Worm (Caenorhabditis elegans) whole organism, L4 larva: ENCODE results near the gene kcnl-1.

Source experiments
- Y105C5A.15 ChIP-seq: fragments of 200-800 bp; sonication (Bioruptor generic); IDR thresholded peaks from 2 replicates; pipeline ENCODE4 v1.3.6; 2022; ENCODE audit warnings: missing genetic modification characterization, missing compliant biosample characterization
- Y48G9A.11 ChIP-seq: fragments of 200-800 bp; sonication (Bioruptor generic); IDR thresholded peaks from 2 replicates; pipeline ENCODE4 v1.3.6; 2022; ENCODE audit warnings: missing genetic modification reagents, missing genetic modification characterization, missing compliant biosample characterization
- ZK546.5 ChIP-seq, 2 experiments: sonication (generic microtip); optimal IDR thresholded peaks; 2 replicates each; lab custom pipeline; 2017; ENCODE audit warnings: missing biosample characterization in 2 of 2, missing genetic modification characterization in 2 of 2
- aha-1 ChIP-seq: fragments of 150-350 bp; peaks from one replicate; lab custom pipeline; 2014; ENCODE audit warnings: missing biosample characterization, missing genetic modification characterization
- aly-2 ChIP-seq: sonication (generic microtip); optimal IDR thresholded peaks from 2 replicates; lab custom pipeline; 2018; ENCODE audit warnings: missing biosample characterization, missing genetic modification characterization
- arid-1 ChIP-seq: fragments of 200-800 bp; sonication (Bioruptor generic); conservative IDR thresholded peaks from 2 replicates; pipeline ENCODE4 v1.3.6; 2022; ENCODE audit warnings: missing genetic modification reagents, missing genetic modification characterization, missing compliant biosample characterization
- ceh-28 ChIP-seq: fragments of 150-350 bp; optimal IDR thresholded peaks from 2 replicates; lab custom pipeline; 2014; ENCODE audit warnings: missing biosample characterization, missing genetic modification reagents, missing genetic modification characterization
- ceh-32 ChIP-seq: sonication (generic microtip); optimal IDR thresholded peaks from 2 replicates; lab custom pipeline; 2016; ENCODE audit warnings: mild to moderate bottlenecking, missing genetic modification characterization, missing compliant biosample characterization; ENCODE audit not compliant: poor library complexity
- daf-12 ChIP-seq: fragments of 150-350 bp; optimal IDR thresholded peaks from 2 replicates; lab custom pipeline; 2014; ENCODE audit warnings: missing biosample characterization, missing genetic modification reagents, missing genetic modification characterization
- daf-16 ChIP-seq, 3 experiments: sonication (generic microtip); optimal IDR thresholded peaks; 2 replicates each; lab custom pipeline; 2016 to 2017; ENCODE audit warnings: missing genetic modification characterization in 3 of 3, missing genetic modification reagents in 3 of 3, mild to moderate bottlenecking in 2 of 3, missing compliant biosample characterization in 2 of 3, missing biosample characterization in 1 of 3, moderate library complexity in 1 of 3
- dmd-6 ChIP-seq: fragments of 200-800 bp; sonication (Bioruptor generic); IDR thresholded peaks from 2 replicates; pipeline ENCODE4 v1.3.6; 2022; ENCODE audit warnings: missing genetic modification reagents, missing genetic modification characterization, missing compliant biosample characterization
- duxl-1 ChIP-seq: sonication (generic microtip); optimal IDR thresholded peaks from 2 replicates; lab custom pipeline; 2016; ENCODE audit warnings: mild to moderate bottlenecking, missing genetic modification characterization, moderate library complexity, missing compliant biosample characterization; ENCODE audit not compliant: poor library complexity
- egl-27 ChIP-seq: sonication (generic microtip); optimal IDR thresholded peaks from 3 replicates; lab custom pipeline; 2017; ENCODE audit warnings: missing biosample characterization, missing genetic modification reagents, missing genetic modification characterization
- egl-43 ChIP-seq: fragments of 200-800 bp; sonication (Bioruptor generic); IDR thresholded peaks from 2 replicates; pipeline ENCODE4 v1.3.6; 2022; ENCODE audit warnings: missing genetic modification reagents, missing genetic modification characterization, missing compliant biosample characterization
- gei-8 ChIP-seq: fragments of 200-800 bp; sonication (Bioruptor generic); optimal IDR thresholded peaks from 2 replicates; lab custom pipeline; 2018; ENCODE audit warnings: mild to moderate bottlenecking, missing genetic modification characterization, missing compliant biosample characterization
- hlh-11 ChIP-seq: fragments of 200-800 bp; sonication (Bioruptor generic); optimal IDR thresholded peaks from 2 replicates; lab custom pipeline; 2018; ENCODE audit warnings: mild to moderate bottlenecking, missing genetic modification characterization, missing compliant biosample characterization
- hmg-1.1 ChIP-seq: fragments of 200-800 bp; sonication (Bioruptor generic); IDR thresholded peaks from 2 replicates; pipeline ENCODE4 v1.3.6; 2022; ENCODE audit warnings: missing genetic modification reagents, missing genetic modification characterization, missing compliant biosample characterization
- lin-13 ChIP-seq: fragments of 150-350 bp; optimal IDR thresholded peaks from 2 replicates; lab custom pipeline; 2014; ENCODE audit warnings: missing biosample characterization, missing genetic modification reagents, missing genetic modification characterization
- lin-29 ChIP-seq: fragments of 200-800 bp; sonication (Bioruptor generic); IDR thresholded peaks from 2 replicates; pipeline ENCODE4 v1.3.6; 2022; ENCODE audit warnings: missing genetic modification reagents, missing genetic modification characterization, missing compliant biosample characterization
- madf-5 ChIP-seq, 2 experiments: fragments of 200-800 bp; sonication (Bioruptor generic); IDR thresholded peaks; 2 replicates each; pipeline ENCODE4 v1.3.6; 2022; ENCODE audit warnings: missing compliant biosample characterization in 2 of 2, missing genetic modification characterization in 2 of 2
- mdl-1 ChIP-seq, 2 experiments: fragments of 150-350 bp in 1 of 2; sonication (generic microtip) in 1 of 2; optimal IDR thresholded peaks; 2 replicates each; lab custom pipeline; 2014 to 2017; ENCODE audit warnings: missing biosample characterization in 2 of 2, missing genetic modification characterization in 2 of 2
- mdt-29 ChIP-seq: fragments of 200-800 bp; sonication (Bioruptor generic); IDR thresholded peaks from 2 replicates; pipeline ENCODE4 v1.3.6; 2022; ENCODE audit warnings: missing genetic modification reagents, missing genetic modification characterization, missing compliant biosample characterization
- mes-2 ChIP-seq: sonication (generic microtip); optimal IDR thresholded peaks from 2 replicates; lab custom pipeline; 2016; ENCODE audit warnings: missing genotype, mild to moderate bottlenecking, missing genetic modification characterization, missing compliant biosample characterization; ENCODE audit not compliant: poor library complexity, severe bottlenecking
- mxl-3 ChIP-seq: fragments of 200-800 bp; sonication (Bioruptor generic); optimal IDR thresholded peaks from 2 replicates; lab custom pipeline; 2018; ENCODE audit warnings: mild to moderate bottlenecking, missing genetic modification characterization, missing compliant biosample characterization
- nhr-10 ChIP-seq: fragments of 150-350 bp; optimal IDR thresholded peaks from 2 replicates; lab custom pipeline; 2014; ENCODE audit warnings: missing biosample characterization, missing genetic modification characterization
- nhr-102 ChIP-seq: sonication (generic microtip); optimal IDR thresholded peaks from 2 replicates; lab custom pipeline; 2016; ENCODE audit warnings: mild to moderate bottlenecking, missing genetic modification characterization, moderate library complexity, missing compliant biosample characterization
- nhr-11 ChIP-seq: fragments of 150-350 bp; optimal IDR thresholded peaks from 2 replicates; lab custom pipeline; 2014; ENCODE audit warnings: missing biosample characterization, missing genetic modification characterization
- nhr-111 ChIP-seq: fragments of 200-800 bp; sonication (Bioruptor generic); optimal IDR thresholded peaks from 2 replicates; lab custom pipeline; 2018; ENCODE audit warnings: mild to moderate bottlenecking, missing genetic modification characterization, missing compliant biosample characterization
- nhr-28 ChIP-seq: fragments of 150-350 bp; optimal IDR thresholded peaks from 2 replicates; lab custom pipeline; 2014; ENCODE audit warnings: missing biosample characterization, missing genetic modification characterization
- nhr-42 ChIP-seq: fragments of 200-800 bp; sonication (Bioruptor generic); IDR thresholded peaks from 2 replicates; pipeline ENCODE4 v1.3.6; 2022; ENCODE audit warnings: missing genetic modification characterization, missing compliant biosample characterization
- nhr-48 ChIP-seq: sonication (generic microtip); optimal IDR thresholded peaks from 2 replicates; lab custom pipeline; 2016; ENCODE audit warnings: mild to moderate bottlenecking, missing genetic modification characterization, missing compliant biosample characterization
- nhr-77 ChIP-seq: fragments of 150-350 bp; optimal IDR thresholded peaks from 2 replicates; lab custom pipeline; 2014; ENCODE audit warnings: missing biosample characterization, missing genetic modification characterization
- php-3 ChIP-seq: fragments of 200-800 bp; sonication (Bioruptor generic); IDR thresholded peaks from 2 replicates; pipeline ENCODE4 v1.3.6; 2022; ENCODE audit warnings: missing genetic modification reagents, missing genetic modification characterization, missing compliant biosample characterization
- pqm-1 ChIP-seq: sonication (generic microtip); optimal IDR thresholded peaks from 2 replicates; lab custom pipeline; 2017; ENCODE audit warnings: missing biosample characterization, missing genetic modification characterization
- saeg-2 ChIP-seq: fragments of 200-800 bp; sonication (Bioruptor generic); IDR thresholded peaks from 2 replicates; pipeline ENCODE4 v1.3.6; 2022; ENCODE audit warnings: missing genetic modification reagents, missing genetic modification characterization, missing compliant biosample characterization
- set-16 ChIP-seq: fragments of 200-800 bp; sonication (Bioruptor generic); IDR thresholded peaks from 2 replicates; pipeline ENCODE4 v1.3.6; 2022; ENCODE audit warnings: missing genetic modification reagents, missing genetic modification characterization, missing compliant biosample characterization
- snpc-1.2 ChIP-seq: fragments of 200-800 bp; sonication (Bioruptor generic); IDR thresholded peaks from 2 replicates; pipeline ENCODE4 v1.3.6; 2022; ENCODE audit warnings: missing genetic modification reagents, missing genetic modification characterization, missing compliant biosample characterization
- spr-1 ChIP-seq: sonication (generic microtip); optimal IDR thresholded peaks from 2 replicates; lab custom pipeline; 2016; ENCODE audit warnings: mild to moderate bottlenecking, missing genetic modification characterization, missing compliant biosample characterization
- tra-1 ChIP-seq: fragments of 200-800 bp; sonication (Bioruptor generic); IDR thresholded peaks from 2 replicates; pipeline ENCODE4 v1.3.6; 2022; ENCODE audit warnings: missing genetic modification reagents, missing genetic modification characterization, missing compliant biosample characterization
- unc-62 ChIP-seq, 3 experiments: fragments of 150-350 bp in 1 of 3; sonication (generic microtip); optimal IDR thresholded peaks in 2 of 3; peaks in 1 of 3; 1 replicate in 1 of 3; 2 replicates in 2 of 3; lab custom pipeline; 2014 to 2017; ENCODE audit warnings: missing biosample characterization in 3 of 3, missing genetic modification characterization in 3 of 3, missing genetic modification reagents in 3 of 3, missing genotype in 1 of 3
- zip-2 ChIP-seq: fragments of 150-350 bp; optimal IDR thresholded peaks from 2 replicates; lab custom pipeline; 2014; ENCODE audit warnings: missing biosample characterization, missing genetic modification characterization

kcnl-1 gene

ce11 chrV:19565082-19565481, at the start of gene kcnl-1:
kcnl-1 (plus strand) TSS chrV:19565382.
- TF ChIP-seq mdl-1 (tag; optimal IDR thresholded peaks at IDR 0.05; lab: Kevin White, UChicago) (no peak), madf-5 (GFP tag; IDR thresholded peaks at IDR 0.05; lab: Robert Waterston, UW) (no peak), nhr-42 (no peak), nhr-28 (tag; lab: Kevin White, UChicago) (no peak), egl-27 (no peak), zip-2 (no peak), mxl-3 (GFP tag; lab: Kevin White, UChicago) (no peak), nhr-102 (tag; lab: Kevin White, UChicago) (no peak), nhr-10 (no peak), php-3 (no peak), nhr-111 (no peak), aly-2 (tag; lab: Kevin White, UChicago) (no peak), daf-16 (GFP tag; optimal IDR thresholded peaks at IDR 0.05; lab: Kevin White, UChicago) (no peak), daf-16 (tag; optimal IDR thresholded peaks at IDR 0.05; lab: Kevin White, UChicago) (no peak), nhr-77 (tag; lab: Kevin White, UChicago) (no peak)

- peak; percentile 64 for TF ChIP-seq set-16 (GFP tag; lab: Robert Waterston, UW)
Observed at ce11 chrV:19517611-19518360, 47.4 kb upstream of the kcnl-1 start.

- TF ChIP-seq aha-1 (tag; lab: Kevin White, UChicago) (no peak), pqm-1 (tag; lab: Kevin White, UChicago) (peak; percentile 71), ZK546.5 (tag; optimal IDR thresholded peaks at IDR 0.05; lab: Kevin White, UChicago) (no peak), ceh-28 (peak; percentile 83), nhr-11 (no peak), mxl-3 (GFP tag; lab: Kevin White, UChicago) (peak; percentile 27), unc-62 (GFP tag; optimal IDR thresholded peaks at IDR 0.05 in 1 of 2; lab: Kevin White, UChicago) (no peak), unc-62 (tag; optimal IDR thresholded peaks at IDR 0.05; lab: Kevin White, UChicago) (no peak), saeg-2 (no peak), arid-1 (GFP tag; lab: Robert Waterston, UW) (no peak), daf-12 (tag; lab: Kevin White, UChicago) (no peak), nhr-48 (tag; lab: Kevin White, UChicago) (no peak), nhr-28 (tag; lab: Kevin White, UChicago) (peak; percentile 61), ceh-32 (tag; lab: Kevin White, UChicago) (no peak), egl-43 (GFP tag; lab: Robert Waterston, UW) (no peak), mdl-1 (tag; optimal IDR thresholded peaks at IDR 0.05; lab: Kevin White, UChicago) (no peak)
Observed at ce11 chrV:19518468-19519168, 46.6 kb upstream of the kcnl-1 start.

ce11 chrV:19519511-19519934, 45.7 kb upstream of the kcnl-1 start:
- TF ChIP-seq Y105C5A.15 = peak; percentile 80; the same call in 1 of the 2 replicates
- TF ChIP-seq php-3 = peak; percentile 86
- TF ChIP-seq nhr-102 (tag; lab: Kevin White, UChicago) = peak; percentile 45
- TF ChIP-seq gei-8 (GFP tag; lab: Kevin White, UChicago) = no peak
- TF ChIP-seq lin-13 (GFP tag; lab: Kevin White, UChicago) = no peak
- peak; percentile 31 for TF ChIP-seq hlh-11
- TF ChIP-seq Y48G9A.11 = peak; percentile 20; the same call in 1 of the 2 replicates
- no peak for TF ChIP-seq madf-5 (GFP tag; IDR thresholded peaks at IDR 0.05; lab: Robert Waterston, UW)
- 0 out of 2 replicates have a peak, but pooled peaks have one; percentile 29 for TF ChIP-seq dmd-6 (GFP tag; lab: Robert Waterston, UW)
- TF ChIP-seq tra-1 (GFP tag; lab: Robert Waterston, UW) = peak; percentile 37; the same call in 1 of the 2 replicates
- TF ChIP-seq mes-2 = peak; percentile 17
- TF ChIP-seq lin-29 (GFP tag; lab: Robert Waterston, UW) = 0 out of 2 replicates have a peak, but pooled peaks have one; percentile 8
- peak; percentile 79; the same call in 1 of the 2 replicates for TF ChIP-seq arid-1 (GFP tag; lab: Robert Waterston, UW)
- peak; percentile 40 for TF ChIP-seq spr-1 (tag; lab: Kevin White, UChicago)
- TF ChIP-seq mdt-29 (GFP tag; lab: Robert Waterston, UW) = 0 out of 2 replicates have a peak, but pooled peaks have one; percentile 58
- TF ChIP-seq egl-27 = no peak
- 0 out of 2 replicates have a peak, but pooled peaks have one; percentile 12 for TF ChIP-seq nhr-42
- peak; percentile 77; the same call in 1 of the 2 replicates for TF ChIP-seq snpc-1.2 (GFP tag; lab: Robert Waterston, UW)
- peak; percentile 14 for TF ChIP-seq mxl-3 (GFP tag; lab: Kevin White, UChicago)
- TF ChIP-seq duxl-1 = peak; percentile 29
- peak; percentile 46; the same call in 1 of the 2 replicates for TF ChIP-seq hmg-1.1 (GFP tag; lab: Robert Waterston, UW)
